Worm (Caenorhabditis elegans) whole organism, midembryonic: ENCODE data around the gene srx-110.

Experiments
- T22C8.4 ChIP-seq: fragments of 200-800 bp; sonication (Bioruptor generic); IDR thresholded peaks from 2 replicates; pipeline ENCODE4 v1.3.6; 2022; ENCODE audit warnings: missing genetic modification characterization, missing compliant biosample characterization
- flt-1 ChIP-seq: fragments of 200-800 bp; sonication (Bioruptor generic); IDR thresholded peaks from 2 replicates; pipeline ENCODE4 v1.3.6; 2022; ENCODE audit warnings: missing genetic modification characterization, missing compliant biosample characterization
- ztf-23 ChIP-seq: fragments of 200-800 bp; sonication (Bioruptor generic); IDR thresholded peaks from 2 replicates; pipeline ENCODE4 v1.3.6; 2022; ENCODE audit warnings: missing genetic modification reagents, missing genetic modification characterization, missing compliant biosample characterization

ce11 chrII:3690646-3691045 is 18.7 kb upstream of the srx-110 start, which contains the start of gene srx-101:
- no peak for TF ChIP-seq flt-1
- no peak for TF ChIP-seq ztf-23 (GFP tag; lab: Robert Waterston, UW)
- TF ChIP-seq T22C8.4: no peak
